Worm (Caenorhabditis elegans) whole organism, L2 larva: ENCODE measurements around the gene T22B7.8.

ENCODE experiments used
- C34F6.9 ChIP-seq: fragments of 150-350 bp; optimal IDR thresholded peaks from 2 replicates; lab custom pipeline; 2014; ENCODE audit warnings: missing biosample characterization, missing genetic modification characterization
- F13H6.1 ChIP-seq: sonication (generic microtip); optimal IDR thresholded peaks from 2 replicates; lab custom pipeline; 2016; ENCODE audit warnings: missing genetic modification characterization, missing compliant biosample characterization
- ama-1 ChIP-seq: fragments of 150-350 bp; optimal IDR thresholded peaks from 2 replicates; lab custom pipeline; 2018; ENCODE audit warnings: inconsistent platforms
- blmp-1 ChIP-seq: sonication (generic microtip); optimal IDR thresholded peaks from 2 replicates; lab custom pipeline; 2017; ENCODE audit warnings: missing genetic modification characterization, mild to moderate bottlenecking, missing compliant biosample characterization, antibody characterized with exemption, moderate library complexity; ENCODE audit not compliant: insufficient read depth
- crh-2 ChIP-seq: sonication (generic microtip); optimal IDR thresholded peaks from 2 replicates; lab custom pipeline; 2017; ENCODE audit warnings: missing biosample characterization, missing genetic modification characterization
- egl-27 ChIP-seq: sonication (generic microtip); optimal IDR thresholded peaks from 3 replicates; lab custom pipeline; 2017; ENCODE audit warnings: missing biosample characterization, missing genetic modification reagents, missing genetic modification characterization
- elt-1 ChIP-seq: fragments of 150-350 bp; optimal IDR thresholded peaks from 2 replicates; lab custom pipeline; 2014; ENCODE audit warnings: missing biosample characterization, missing genetic modification characterization
- fos-1 ChIP-seq: fragments of 150-350 bp; optimal IDR thresholded peaks from 2 replicates; lab custom pipeline; 2014; ENCODE audit warnings: missing biosample characterization, missing genetic modification characterization
- lin-11 ChIP-seq: fragments of 150-350 bp; sonication (generic microtip); optimal IDR thresholded peaks from 2 replicates; lab custom pipeline; 2014; ENCODE audit warnings: missing biosample characterization, missing genetic modification characterization, inconsistent platforms, mixed read lengths
- lsy-2 ChIP-seq, 2 experiments: fragments of 150-350 bp in 1 of 2; sonication (generic microtip) in 1 of 2; optimal IDR thresholded peaks; 2 replicates each; lab custom pipeline; 2014 to 2017; ENCODE audit warnings: missing biosample characterization in 2 of 2, missing genetic modification characterization in 2 of 2
- mab-5 ChIP-seq: fragments of 150-350 bp; optimal IDR thresholded peaks from 2 replicates; lab custom pipeline; 2014; ENCODE audit warnings: missing biosample characterization, missing genetic modification characterization
- mdl-1 ChIP-seq, 2 experiments: fragments of 150-350 bp in 1 of 2; sonication (generic microtip) in 1 of 2; optimal IDR thresholded peaks; 2 replicates each; lab custom pipeline; 2017; ENCODE audit warnings: missing biosample characterization in 2 of 2, missing genetic modification characterization in 2 of 2
- nhr-10 ChIP-seq: sonication (generic microtip); optimal IDR thresholded peaks from 2 replicates; lab custom pipeline; 2017; ENCODE audit warnings: missing biosample characterization, missing genetic modification characterization
- nhr-129 ChIP-seq: fragments of 150-350 bp; optimal IDR thresholded peaks from 2 replicates; lab custom pipeline; 2014; ENCODE audit warnings: missing biosample characterization, missing genetic modification characterization
- nhr-21 ChIP-seq: fragments of 150-350 bp; optimal IDR thresholded peaks from 2 replicates; lab custom pipeline; 2014; ENCODE audit warnings: missing biosample characterization, missing genetic modification characterization
- nhr-23 ChIP-seq: fragments of 150-350 bp; optimal IDR thresholded peaks from 2 replicates; lab custom pipeline; 2014; ENCODE audit warnings: missing biosample characterization, missing genetic modification reagents, missing genetic modification characterization
- nhr-6 ChIP-seq: fragments of 150-350 bp; optimal IDR thresholded peaks from 2 replicates; lab custom pipeline; 2014; ENCODE audit warnings: missing biosample characterization, missing genetic modification characterization
- peb-1 ChIP-seq: fragments of 150-350 bp; optimal IDR thresholded peaks from 2 replicates; lab custom pipeline; 2014; ENCODE audit warnings: missing biosample characterization, missing genetic modification characterization
- sem-4 ChIP-seq: fragments of 150-350 bp; optimal IDR thresholded peaks from 2 replicates; lab custom pipeline; 2014; ENCODE audit warnings: missing biosample characterization, missing genetic modification reagents, missing genetic modification characterization
- sma-3 ChIP-seq: sonication (generic microtip); optimal IDR thresholded peaks from 2 replicates; lab custom pipeline; 2016; ENCODE audit warnings: missing genetic modification reagents, missing genetic modification characterization, missing compliant biosample characterization
- snpc-4 ChIP-seq: fragments of 150-350 bp; optimal IDR thresholded peaks from 2 replicates; lab custom pipeline; 2014; ENCODE audit warnings: missing biosample characterization, missing genetic modification characterization
- zag-1 ChIP-seq: fragments of 150-350 bp; optimal IDR thresholded peaks from 2 replicates; lab custom pipeline; 2014; ENCODE audit warnings: missing biosample characterization, missing genetic modification characterization
- ztf-1 ChIP-seq: fragments of 200-800 bp; sonication (Bioruptor generic); conservative IDR thresholded peaks from 2 replicates; pipeline ENCODE4 v1.3.6; 2022; ENCODE audit warnings: missing genetic modification characterization, missing compliant biosample characterization

Gene T22B7.8

DNA sequence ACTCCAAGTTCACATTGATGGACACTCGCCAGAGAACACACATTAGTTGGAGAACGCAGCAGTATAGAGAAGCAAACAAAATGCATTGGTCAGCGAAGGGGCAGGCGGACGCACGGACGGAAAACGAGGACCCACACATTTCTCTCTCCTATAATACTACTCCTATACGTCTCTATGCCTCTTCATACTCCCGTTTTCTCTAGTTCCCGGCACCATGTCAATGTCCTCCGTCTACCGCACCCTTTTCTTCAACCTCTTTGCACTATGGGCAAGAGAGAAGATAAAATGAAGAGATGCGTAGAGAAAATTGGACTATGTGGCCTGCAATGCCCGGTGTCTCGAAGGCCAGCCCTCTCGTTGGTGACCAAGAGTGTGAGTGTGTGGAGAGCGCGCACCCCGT, 54.3 kb downstream of the T22B7.8 start, which contains the start of gene set-20:
Gene set-20 (minus strand): TSS at position 94 of the 400 bp plus-strand sequence.
- TF ChIP-seq peb-1 (tag; lab: Kevin White, UChicago), result peak; percentile 57
- TF ChIP-seq sma-3, result peak; percentile 57
- TF ChIP-seq zag-1 (tag; lab: Kevin White, UChicago), result peak; percentile 64
- peak; percentile 47 for TF ChIP-seq crh-2
- TF ChIP-seq elt-1 (tag; lab: Kevin White, UChicago), result no peak
- TF ChIP-seq lin-11, result peak; percentile 34
- TF ChIP-seq F13H6.1 (tag; lab: Kevin White, UChicago), result peak; percentile 90
- peak; percentile 46 to 52 for TF ChIP-seq mdl-1 (tag; optimal IDR thresholded peaks at IDR 0.05; lab: Kevin White, UChicago)
- TF ChIP-seq nhr-6, result peak; percentile 33
- peak; percentile 76 for TF ChIP-seq egl-27 (tag; lab: Kevin White, UChicago)
- TF ChIP-seq C34F6.9 (tag; lab: Kevin White, UChicago), result peak; percentile 66
- no peak for TF ChIP-seq nhr-23 (tag; lab: Kevin White, UChicago)
- peak; percentile 31 for TF ChIP-seq blmp-1
- no peak for TF ChIP-seq nhr-10 (tag; lab: Kevin White, UChicago)
- peak; percentile 79 for TF ChIP-seq fos-1
- TF ChIP-seq ama-1 (lab: Kevin White, UChicago), result no peak
- no peak for TF ChIP-seq snpc-4 (tag; lab: Kevin White, UChicago)
- peak; percentile 66 for TF ChIP-seq nhr-21
- TF ChIP-seq ztf-1 (GFP tag; lab: Robert Waterston, UW), result no peak
- TF ChIP-seq sem-4 (tag; lab: Kevin White, UChicago), result peak; percentile 16
- TF ChIP-seq nhr-129, result peak; percentile 81
- TF ChIP-seq lsy-2 (tag; optimal IDR thresholded peaks at IDR 0.05; lab: Kevin White, UChicago), result peak in 1 of 2 experiments; percentile 7
- peak; percentile 59 for TF ChIP-seq mab-5 (tag; lab: Kevin White, UChicago)
